Worm (Caenorhabditis elegans) whole organism, late embryonic: ENCODE results near the gene cal-7.

Experiments
- ceh-2 ChIP-seq: sonication (generic microtip); optimal IDR thresholded peaks from 2 replicates; lab custom pipeline; 2016; ENCODE audit warnings: missing genotype, missing genetic modification characterization, missing compliant biosample characterization
- nfya-1 ChIP-seq: sonication (generic microtip); optimal IDR thresholded peaks from 2 replicates; lab custom pipeline; 2017; ENCODE audit warnings: missing genetic modification characterization, mild to moderate bottlenecking, missing compliant biosample characterization, antibody characterized with exemption, moderate library complexity
- tbx-7 ChIP-seq: sonication (generic microtip); optimal IDR thresholded peaks from 2 replicates; lab custom pipeline; 2016; ENCODE audit warnings: missing genotype, missing genetic modification characterization, missing compliant biosample characterization
- zip-5 ChIP-seq: sonication (generic microtip); optimal IDR thresholded peaks from 2 replicates; lab custom pipeline; 2016; ENCODE audit warnings: missing genetic modification characterization, missing compliant biosample characterization

DNA sequence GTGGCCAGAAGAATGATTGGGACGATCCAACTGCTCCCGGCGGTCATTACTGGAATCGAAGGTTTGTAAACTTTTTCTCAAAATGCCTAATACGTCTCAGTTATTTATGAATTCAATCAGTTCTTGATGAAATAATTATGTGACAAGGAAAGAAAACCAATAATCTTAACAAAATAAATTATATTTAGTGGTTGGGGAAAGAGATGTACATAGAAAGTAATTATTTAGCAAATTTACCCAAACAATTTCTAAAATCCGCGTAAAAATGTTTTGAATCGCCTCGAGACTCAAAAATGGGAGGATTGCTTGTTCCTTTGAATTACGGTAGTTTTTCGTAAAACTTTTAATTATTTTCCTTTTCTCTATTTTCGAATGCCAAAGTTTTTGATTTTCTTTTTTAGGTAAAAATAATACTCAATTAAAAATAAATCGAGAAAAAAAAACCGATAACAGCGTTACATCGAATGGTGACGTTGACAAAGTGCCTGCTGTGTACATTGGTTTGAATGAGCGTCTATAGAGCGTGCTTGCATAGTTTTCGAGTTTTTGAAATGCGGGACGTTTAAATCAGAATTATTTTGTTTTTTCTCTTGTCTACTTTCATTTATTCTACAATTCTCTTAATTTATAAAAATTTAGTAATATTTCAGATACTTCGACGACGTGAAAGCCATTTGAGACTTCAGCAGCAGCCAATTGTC is 4.3 kb upstream of the cal-7 start, which contains the start of the genes aagr-3 and drap-1:
- no peak for TF ChIP-seq tbx-7
- TF ChIP-seq ceh-2 (tag; lab: Kevin White, UChicago) = no peak
- TF ChIP-seq nfya-1 (tag; lab: Kevin White, UChicago) = peak; percentile 45
- TF ChIP-seq zip-5 (tag; lab: Kevin White, UChicago) = no peak
